Fruit fly (Drosophila melanogaster): ENCODE results near the gene Lectin-galC1.

The Lectin-galC1 gene

DNA sequence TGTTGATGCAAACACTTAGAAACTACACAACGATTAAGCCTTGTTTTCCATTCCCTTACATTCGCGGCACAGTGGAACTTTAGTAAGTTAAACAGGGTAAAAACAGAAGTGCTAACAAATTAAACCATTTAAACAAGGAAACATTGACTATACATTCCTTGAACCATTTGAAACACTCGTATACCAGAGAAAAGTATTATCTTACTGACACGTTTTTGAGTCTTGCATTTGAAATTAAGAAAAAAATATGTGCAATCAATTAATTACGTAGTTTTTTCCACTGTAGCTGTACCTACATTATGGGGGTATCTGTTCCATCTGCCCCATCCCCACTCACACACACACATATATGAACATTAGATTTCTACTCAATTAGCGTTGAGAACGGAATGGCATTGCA lies 16.0 kb downstream of the Lectin-galC1 start (continued):
- TF ChIP-seq exex (tag; optimal IDR thresholded peaks at IDR 0.05) = no peak
- TF ChIP-seq CG32767 (GFP tag; IDR thresholded peaks at IDR 0.05) = no peak
- peak; percentile 18 for TF ChIP-seq dmrt99B (tag; optimal IDR thresholded peaks at IDR 0.05)
- TF ChIP-seq CG11504 (tag; optimal IDR thresholded peaks at IDR 0.05) = peak; percentile 10
- no peak for TF ChIP-seq CG4360 (GFP tag; IDR thresholded peaks at IDR 0.05)
- TF ChIP-seq CG13123 (GFP tag; optimal IDR thresholded peaks at IDR 0.05) = no peak
- TF ChIP-seq gt (GFP tag; IDR thresholded peaks at IDR 0.05) = no peak
- no peak for TF ChIP-seq CG12219 (GFP tag; optimal IDR thresholded peaks at IDR 0.05)
- TF ChIP-seq Hr78 (GFP tag; optimal IDR thresholded peaks at IDR 0.05) = no peak
- TF ChIP-seq Doc2 (GFP tag; IDR thresholded peaks at IDR 0.05) = no peak
- TF ChIP-seq CG7963 (GFP tag; IDR thresholded peaks at IDR 0.05; ENCODE audit: partially characterized antibody) = no peak
- TF ChIP-seq Hsf (GFP tag; optimal IDR thresholded peaks at IDR 0.05) = no peak
- peak in 1 of 2 experiments; percentile 14 for TF ChIP-seq Hr51 (GFP tag; optimal IDR thresholded peaks at IDR 0.05)
- no peak for TF ChIP-seq CG8089 (GFP tag; optimal IDR thresholded peaks at IDR 0.05)
- no peak for TF ChIP-seq CoRest (tag; optimal IDR thresholded peaks at IDR 0.05)
- no peak for TF ChIP-seq Ets65A (GFP tag)
- no peak for TF ChIP-seq dan (GFP tag; IDR thresholded peaks at IDR 0.05)
- no peak for TF ChIP-seq Hmx (GFP tag; optimal IDR thresholded peaks at IDR 0.05)
- no peak for TF ChIP-seq Aef1 (GFP tag; IDR thresholded peaks at IDR 0.05)
- no peak for TF ChIP-seq schlank (tag; optimal IDR thresholded peaks at IDR 0.05)
- TF ChIP-seq eve (GFP tag; optimal IDR thresholded peaks at IDR 0.05) = no peak
- TF ChIP-seq fu2 (GFP tag; optimal IDR thresholded peaks at IDR 0.05) = no peak
- no peak for TF ChIP-seq tin (GFP tag; optimal IDR thresholded peaks at IDR 0.05)
- TF ChIP-seq Oli (tag; optimal IDR thresholded peaks at IDR 0.05) = no peak
- no peak for TF ChIP-seq ham (GFP tag; IDR thresholded peaks at IDR 0.05)
- no peak for TF ChIP-seq trh (GFP tag; optimal IDR thresholded peaks at IDR 0.05)
- no peak for TF ChIP-seq twi (tag; optimal IDR thresholded peaks at IDR 0.05)
- no peak for TF ChIP-seq CG8290 (GFP tag; optimal IDR thresholded peaks at IDR 0.05)
- TF ChIP-seq CG8290 (tag; optimal IDR thresholded peaks at IDR 0.05) = no peak
- TF ChIP-seq CG2199 (GFP tag; IDR thresholded peaks at IDR 0.05) = no peak
- TF ChIP-seq CG12236 (GFP tag; optimal IDR thresholded peaks at IDR 0.05) = no peak
- no peak for TF ChIP-seq fd3F (GFP tag; optimal IDR thresholded peaks at IDR 0.05)
- no peak for TF ChIP-seq CG2875 (GFP tag; optimal IDR thresholded peaks at IDR 0.05)
- TF ChIP-seq CG2116 (GFP tag; optimal IDR thresholded peaks at IDR 0.05) = no peak
- TF ChIP-seq btn (GFP tag; optimal IDR thresholded peaks at IDR 0.05) = no peak
- TF ChIP-seq esg (GFP tag; conservative IDR thresholded peaks at IDR 0.05) = no peak
- no peak for TF ChIP-seq CG17186 (GFP tag; optimal IDR thresholded peaks at IDR 0.05)
- no peak for TF ChIP-seq CG7928 (GFP tag; optimal IDR thresholded peaks at IDR 0.05)
- no peak for TF ChIP-seq CG17802 (tag; optimal IDR thresholded peaks at IDR 0.05)
- no peak for TF ChIP-seq gro (GFP tag; optimal IDR thresholded peaks at IDR 0.05)
- no peak for TF ChIP-seq CG6791 (GFP tag; IDR thresholded peaks at IDR 0.05; ENCODE audit: partially characterized antibody)
- TF ChIP-seq zfh1 (GFP tag; IDR thresholded peaks at IDR 0.05) = no peak
- TF ChIP-seq CG2678 (tag; optimal IDR thresholded peaks at IDR 0.05) = peak; percentile 50
- TF ChIP-seq CG11093 (GFP tag; IDR thresholded peaks at IDR 0.05) = no peak
- no peak for TF ChIP-seq CG13624 (GFP tag; optimal IDR thresholded peaks at IDR 0.05)
- no peak for TF ChIP-seq sna (GFP tag; IDR thresholded peaks at IDR 0.05; ENCODE audit: partially characterized antibody)
- TF ChIP-seq CG11456 (GFP tag; IDR thresholded peaks at IDR 0.05) = no peak
- TF ChIP-seq Pdp1 (GFP tag; optimal IDR thresholded peaks at IDR 0.05) = no peak
- TF ChIP-seq CG31441 (GFP tag; IDR thresholded peaks at IDR 0.05) = 0 out of 2 replicates have a peak, but pooled peaks have one; percentile 14
- no peak for TF ChIP-seq CG2129 (GFP tag; IDR thresholded peaks at IDR 0.05; ENCODE audit: partially characterized antibody)
- TF ChIP-seq CG14965 (GFP tag; optimal IDR thresholded peaks at IDR 0.05; ENCODE audit: borderline replicate concordance) = no peak
- no peak for TF ChIP-seq zfh2 (GFP tag; optimal IDR thresholded peaks at IDR 0.05)

Data from whole organism, embryonic.